Fruit fly (Drosophila melanogaster) whole organism, prepupa: ENCODE measurements around the gene CG33721.
A peak's percentile ranks its signal among the peaks of the same experiment; 100 is the strongest.

Experiments
- Ets21C ChIP-seq: fragments of 200-800 bp; sonication (Bioruptor generic); optimal IDR thresholded peaks from 3 replicates; lab custom pipeline; 2016; ENCODE audit warnings: missing biosample characterization, missing genetic modification characterization
- Gug ChIP-seq: fragments of 200-800 bp; sonication (Bioruptor generic); IDR thresholded peaks from 2 replicates; pipeline ENCODE4 v1.3.6; 2022; ENCODE audit warnings: missing biosample characterization, missing genetic modification characterization
- fkh ChIP-seq: fragments of 200-800 bp; sonication (Bioruptor generic); optimal IDR thresholded peaks from 3 replicates; lab custom pipeline; 2017; ENCODE audit warnings: missing biosample characterization, mild to moderate bottlenecking, missing genetic modification characterization, moderate library complexity

CG33721 gene

DNA sequence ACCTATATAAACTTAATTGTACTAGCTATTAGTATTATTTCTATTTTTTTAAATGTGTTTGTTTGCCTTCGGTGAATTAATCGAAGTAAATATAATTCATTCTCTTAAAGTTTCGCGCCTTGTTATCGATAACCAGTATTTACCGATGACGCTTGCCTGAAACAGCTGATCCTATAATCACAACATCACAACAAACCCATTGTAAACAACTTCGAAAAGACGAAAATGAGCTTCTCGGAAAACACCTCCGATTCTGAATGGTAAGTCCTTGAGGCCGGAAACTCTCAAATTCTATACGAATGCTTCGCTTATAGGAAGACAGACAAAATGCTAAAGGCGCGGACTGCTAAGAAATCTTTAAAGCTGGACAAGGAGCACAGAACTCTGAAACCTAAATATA, 49.1 kb downstream of the CG33721 start, which contains the start of gene CG34149:
TSS of gene CG34149 (plus strand) at position 187 of the 400 bp plus-strand sequence.
- TF ChIP-seq Ets21C (GFP tag; lab: Kevin White, UChicago) = no peak
- TF ChIP-seq fkh (GFP tag; lab: Kevin White, UChicago) = peak; percentile 82
- TF ChIP-seq, all 60 proteins: peak for 1

DNA sequence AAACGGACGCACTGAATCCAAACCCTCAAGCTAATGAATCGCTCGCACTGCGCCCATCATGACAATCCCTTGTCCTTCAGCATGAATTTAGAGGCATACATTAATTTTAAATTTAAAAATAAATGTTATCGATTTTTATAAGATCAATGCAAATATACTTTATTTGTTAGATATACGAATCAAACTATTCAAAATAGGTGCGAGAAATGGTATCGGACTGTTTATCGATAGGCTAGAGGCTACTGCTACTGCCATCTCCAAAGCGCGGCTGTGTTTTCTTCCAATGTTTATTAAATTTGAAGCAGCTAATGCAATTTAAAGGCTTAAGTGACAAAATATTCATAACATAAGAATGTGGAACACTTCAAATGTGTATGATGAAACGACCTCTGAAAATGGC, 50.2 kb downstream of the CG33721 start, which contains the start of gene CG43342:
TSS of gene CG43342 (plus strand) at position 264 of the 400 bp plus-strand sequence.
- peak; percentile 64 for TF ChIP-seq fkh (GFP tag; lab: Kevin White, UChicago)
- TF ChIP-seq Gug (GFP tag; lab: Robert Waterston, UW) = no peak
